Worm (Caenorhabditis elegans) whole organism, young adult: ENCODE results near the gene ceh-38.

Experiments used
- F49E8.2 ChIP-seq: sonication (generic microtip); optimal IDR thresholded peaks from 3 replicates; lab custom pipeline; 2017; ENCODE audit warnings: missing genetic modification characterization, mild to moderate bottlenecking, missing compliant biosample characterization, antibody characterized with exemption, moderate library complexity; ENCODE audit not compliant: insufficient read depth
- K11D2.4 ChIP-seq: fragments of 200-800 bp; sonication (Bioruptor generic); IDR thresholded peaks from 2 replicates; pipeline ENCODE4 v1.3.6; 2022; ENCODE audit warnings: missing genetic modification reagents, missing genetic modification characterization, missing compliant biosample characterization
- aptf-3 ChIP-seq: fragments of 200-800 bp; sonication (Bioruptor generic); IDR thresholded peaks from 2 replicates; pipeline ENCODE4 v1.3.6; 2022; ENCODE audit warnings: missing genetic modification characterization, missing compliant biosample characterization
- ccch-3 ChIP-seq: fragments of 200-800 bp; sonication (Bioruptor generic); optimal IDR thresholded peaks from 2 replicates; lab custom pipeline; 2018; ENCODE audit warnings: mild to moderate bottlenecking, missing genetic modification characterization, missing compliant biosample characterization
- ceh-40 ChIP-seq: fragments of 200-800 bp; sonication (Bioruptor generic); IDR thresholded peaks from 2 replicates; pipeline ENCODE4 v1.3.6; 2022; ENCODE audit warnings: missing genetic modification characterization, missing compliant biosample characterization
- dpl-1 ChIP-seq: fragments of 150-350 bp; optimal IDR thresholded peaks from 2 replicates; lab custom pipeline; 2014; ENCODE audit warnings: missing biosample characterization, missing genetic modification reagents, missing genetic modification characterization
- efl-1 ChIP-seq: fragments of 150-350 bp; optimal IDR thresholded peaks from 2 replicates; lab custom pipeline; 2014; ENCODE audit warnings: missing biosample characterization, missing genetic modification reagents, missing genetic modification characterization
- him-1 ChIP-seq: sonication (generic microtip); optimal IDR thresholded peaks from 2 replicates; lab custom pipeline; 2016; ENCODE audit warnings: missing genotype, missing genetic modification reagents, missing genetic modification characterization, missing compliant biosample characterization
- lag-1 ChIP-seq: fragments of 200-800 bp; sonication (Bioruptor generic); IDR thresholded peaks from 2 replicates; pipeline ENCODE4 v1.3.6; 2022; ENCODE audit warnings: missing genetic modification reagents, missing genetic modification characterization, missing compliant biosample characterization
- lin-35 ChIP-seq, 3 experiments: fragments of 150-350 bp in 2 of 3; sonication (generic microtip) in 1 of 3; optimal IDR thresholded peaks; 2 replicates each; lab custom pipeline; 2014 to 2018; ENCODE audit warnings: missing biosample characterization in 3 of 3, missing genetic modification characterization in 3 of 3, missing genetic modification reagents in 3 of 3
- sea-2 ChIP-seq: fragments of 200-800 bp; sonication (Bioruptor generic); IDR thresholded peaks from 2 replicates; pipeline ENCODE4 v1.3.6; 2022; ENCODE audit warnings: missing genetic modification characterization, missing compliant biosample characterization
- tbx-9 ChIP-seq: sonication (generic microtip); optimal IDR thresholded peaks from 2 replicates; lab custom pipeline; 2016; ENCODE audit warnings: borderline replicate concordance, missing genetic modification characterization, inconsistent platforms, missing compliant biosample characterization
- unc-130 ChIP-seq: sonication (generic microtip); optimal IDR thresholded peaks from 2 replicates; lab custom pipeline; 2016; ENCODE audit warnings: missing genetic modification reagents, missing genetic modification characterization, missing compliant biosample characterization

ce11 chrII:6994677-6995076 lies 43.4 kb downstream of the ceh-38 start, which contains the start of gene unc-104:
- TF ChIP-seq tbx-9 (tag; lab: Kevin White, UChicago) (no peak), lag-1 (GFP tag; lab: Robert Waterston, UW) (no peak), efl-1 (GFP tag; lab: Kevin White, UChicago) (no peak), dpl-1 (GFP tag; lab: Kevin White, UChicago) (no peak), him-1 (tag; lab: Kevin White, UChicago) (no peak), unc-130 (GFP tag; lab: Kevin White, UChicago) (no peak), ccch-3 (GFP tag; lab: Kevin White, UChicago) (no peak), K11D2.4 (GFP tag; lab: Robert Waterston, UW) (no peak), sea-2 (no peak), ceh-40 (GFP tag; lab: Robert Waterston, UW) (no peak), lin-35 (GFP tag; optimal IDR thresholded peaks at IDR 0.05; lab: Kevin White, UChicago) (no peak), F49E8.2 (tag; lab: Kevin White, UChicago) (no peak), aptf-3 (GFP tag; lab: Robert Waterston, UW) (no peak)
